Fruit fly (Drosophila melanogaster) whole organism, embryonic: ENCODE measurements around the gene CG14402.

Experiments used
- B-H2 ChIP-seq: fragments of 200-800 bp; sonication (Bioruptor generic); optimal IDR thresholded peaks from 2 replicates; lab custom pipeline; 2018; ENCODE audit warnings: missing biosample characterization, mild to moderate bottlenecking, missing genetic modification characterization
- Bgb ChIP-seq: fragments of 200-800 bp; sonication (Bioruptor generic); IDR thresholded peaks from 2 replicates; pipeline ENCODE4 v1.3.6; 2022; ENCODE audit warnings: missing biosample characterization, missing genetic modification characterization; ENCODE audit not compliant: partially characterized antibody
- CG11093 ChIP-seq: fragments of 200-800 bp; sonication (Bioruptor generic); IDR thresholded peaks from 3 replicates; pipeline ENCODE4 v1.3.6; 2022; ENCODE audit warnings: missing biosample characterization, missing genetic modification characterization
- CG12155 ChIP-seq: fragments of 200-800 bp; sonication (Bioruptor generic); optimal IDR thresholded peaks from 3 replicates; lab custom pipeline; 2016; ENCODE audit warnings: missing biosample characterization, missing genetic modification characterization
- CG12219 ChIP-seq: fragments of 200-800 bp; sonication (Bioruptor generic); optimal IDR thresholded peaks from 3 replicates; lab custom pipeline; 2018; ENCODE audit warnings: missing biosample characterization, mild to moderate bottlenecking, missing genetic modification characterization
- CG12299 ChIP-seq: fragments of 200-800 bp; sonication (Bioruptor generic); optimal IDR thresholded peaks from 2 replicates; lab custom pipeline; 2018; ENCODE audit warnings: missing biosample characterization, mild to moderate bottlenecking, missing genetic modification characterization
- CG12744 ChIP-seq: fragments of 200-800 bp; sonication (Bioruptor generic); optimal IDR thresholded peaks from 2 replicates; lab custom pipeline; 2016; ENCODE audit warnings: missing biosample characterization, missing genetic modification characterization
- CG15696 ChIP-seq: fragments of 200-800 bp; sonication (Bioruptor generic); optimal IDR thresholded peaks from 2 replicates; lab custom pipeline; 2019; ENCODE audit warnings: missing biosample characterization, mild to moderate bottlenecking, missing genetic modification characterization, moderate library complexity
- CG16813 ChIP-seq: fragments of 200-800 bp; sonication (Bioruptor generic); IDR thresholded peaks from 3 replicates; pipeline ENCODE4 v1.3.6; 2022; ENCODE audit warnings: missing biosample characterization, missing genetic modification characterization; ENCODE audit not compliant: partially characterized antibody
- CG17186 ChIP-seq: fragments of 200-800 bp; sonication (Bioruptor generic); optimal IDR thresholded peaks from 3 replicates; lab custom pipeline; 2017; ENCODE audit warnings: missing biosample characterization, missing genetic modification reagents, missing genetic modification characterization
- CG17328 ChIP-seq: fragments of 200-800 bp; sonication (Bioruptor generic); IDR thresholded peaks from 2 replicates; pipeline ENCODE4 v1.3.6; 2022; ENCODE audit warnings: missing biosample characterization, missing genetic modification characterization
- CG18262 ChIP-seq: fragments of 200-800 bp; optimal IDR thresholded peaks from 3 replicates; lab custom pipeline; 2019; ENCODE audit warnings: missing biosample characterization, mild to moderate bottlenecking, missing genetic modification characterization, moderate library complexity
- CG31224 ChIP-seq: fragments of 200-800 bp; sonication (Bioruptor generic); IDR thresholded peaks from 2 replicates; pipeline ENCODE4 v1.3.6; 2022; ENCODE audit warnings: missing biosample characterization, missing genetic modification characterization
- CG31441 ChIP-seq: fragments of 200-800 bp; sonication (Bioruptor generic); IDR thresholded peaks from 2 replicates; pipeline ENCODE4 v1.3.6; 2022; ENCODE audit warnings: missing biosample characterization, missing genetic modification characterization
- CG34422 ChIP-seq: fragments of 200-800 bp; sonication (Bioruptor generic); IDR thresholded peaks from 3 replicates; pipeline ENCODE4 v1.3.6; 2022; ENCODE audit warnings: missing biosample characterization, missing genetic modification characterization
- CG5953 ChIP-seq: fragments of 200-800 bp; sonication (Bioruptor generic); IDR thresholded peaks from 2 replicates; pipeline ENCODE4 v1.3.6; 2022; ENCODE audit warnings: missing biosample characterization, missing genetic modification characterization
- CG6272 ChIP-seq: fragments of 200-800 bp; sonication (Bioruptor generic); IDR thresholded peaks from 2 replicates; pipeline ENCODE4 v1.3.6; 2022; ENCODE audit warnings: missing biosample characterization, missing genetic modification characterization
- CG6683 ChIP-seq: fragments of 200-800 bp; sonication (Bioruptor generic); optimal IDR thresholded peaks from 2 replicates; lab custom pipeline; 2017; ENCODE audit warnings: missing biosample characterization, mild to moderate bottlenecking, missing genetic modification characterization, missing genetic modification reagents
- CG7786 ChIP-seq: fragments of 200-800 bp; sonication (Bioruptor generic); optimal IDR thresholded peaks from 2 replicates; lab custom pipeline; 2016; ENCODE audit warnings: missing biosample characterization, missing genetic modification characterization
- CG7839 ChIP-seq: fragments of 200-800 bp; sonication (Bioruptor generic); optimal IDR thresholded peaks from 3 replicates; lab custom pipeline; 2018; ENCODE audit warnings: missing biosample characterization, mild to moderate bottlenecking, missing genetic modification characterization, moderate library complexity
- CG9932 ChIP-seq: fragments of 200-800 bp; sonication (Bioruptor generic); IDR thresholded peaks from 2 replicates; pipeline ENCODE4 v1.3.6; 2022; ENCODE audit warnings: missing biosample characterization, missing genetic modification characterization
- Dek ChIP-seq: fragments of 200-800 bp; sonication (Bioruptor generic); optimal IDR thresholded peaks from 3 replicates; lab custom pipeline; 2019; ENCODE audit warnings: missing biosample characterization, mild to moderate bottlenecking, missing genetic modification characterization, moderate library complexity
- Dll ChIP-seq: fragments of 200-800 bp; sonication (Bioruptor generic); IDR thresholded peaks from 4 replicates; pipeline ENCODE4 v1.3.6; 2022; ENCODE audit warnings: missing biosample characterization, missing genetic modification characterization; ENCODE audit not compliant: partially characterized antibody
- Ets97D ChIP-seq: fragments of 200-800 bp; sonication (Bioruptor generic); optimal IDR thresholded peaks from 3 replicates; lab custom pipeline; 2016; ENCODE audit warnings: missing biosample characterization, missing genetic modification characterization
- HLH54F ChIP-seq: fragments of 200-800 bp; sonication (Bioruptor generic); optimal IDR thresholded peaks from 3 replicates; lab custom pipeline; 2016; ENCODE audit warnings: missing biosample characterization, missing genetic modification characterization
- Hey ChIP-seq: fragments of 200-800 bp; sonication (Bioruptor generic); optimal IDR thresholded peaks from 3 replicates; lab custom pipeline; 2018; ENCODE audit warnings: missing biosample characterization, mild to moderate bottlenecking, missing genetic modification characterization
- Jarid2 ChIP-seq: fragments of 200-800 bp; sonication (Bioruptor generic); optimal IDR thresholded peaks from 3 replicates; lab custom pipeline; 2017; ENCODE audit warnings: mild to moderate bottlenecking, missing biosample characterization, missing genetic modification reagents, missing genetic modification characterization
- Mes4 ChIP-seq: fragments of 200-800 bp; sonication (Bioruptor generic); optimal IDR thresholded peaks from 2 replicates; lab custom pipeline; 2016; ENCODE audit warnings: missing biosample characterization, missing genetic modification characterization
- Nf-YA ChIP-seq: fragments of 200-800 bp; sonication (Bioruptor generic); IDR thresholded peaks from 2 replicates; pipeline ENCODE4 v1.3.6; 2022; ENCODE audit warnings: missing biosample characterization, missing genetic modification characterization
- Opbp ChIP-seq: fragments of 200-800 bp; sonication (Bioruptor generic); IDR thresholded peaks from 3 replicates; pipeline ENCODE4 v1.3.6; 2022; ENCODE audit warnings: missing biosample characterization, missing genetic modification characterization; ENCODE audit not compliant: partially characterized antibody
- az2 ChIP-seq: fragments of 200-800 bp; sonication (Bioruptor generic); optimal IDR thresholded peaks from 3 replicates; lab custom pipeline; 2016; ENCODE audit warnings: missing biosample characterization, missing genetic modification characterization
- bcd ChIP-seq: fragments of 200-800 bp; sonication (Bioruptor generic); optimal IDR thresholded peaks from 2 replicates; lab custom pipeline; 2017; ENCODE audit warnings: missing biosample characterization, mild to moderate bottlenecking, missing genetic modification characterization
- bowl ChIP-seq: fragments of 200-800 bp; sonication (Bioruptor generic); IDR thresholded peaks from 2 replicates; pipeline ENCODE4 v1.3.6; 2022; ENCODE audit warnings: missing biosample characterization, missing genetic modification characterization
- br ChIP-seq: fragments of >200 bp; optimal IDR thresholded peaks from 2 replicates; lab custom pipeline; 2017
- chinmo ChIP-seq: fragments of 200-800 bp; sonication (Bioruptor generic); IDR thresholded peaks from 4 replicates; pipeline ENCODE4 v1.3.6; 2022; ENCODE audit warnings: missing biosample characterization, missing genetic modification characterization; ENCODE audit not compliant: partially characterized antibody
- emc ChIP-seq: fragments of 200-800 bp; sonication (Bioruptor generic); optimal IDR thresholded peaks from 2 replicates; lab custom pipeline; 2016; ENCODE audit warnings: missing biosample characterization, missing genetic modification characterization
- fd3F ChIP-seq: fragments of 200-800 bp; sonication (Bioruptor generic); optimal IDR thresholded peaks from 2 replicates; lab custom pipeline; 2018; ENCODE audit warnings: missing biosample characterization, mild to moderate bottlenecking, missing genetic modification characterization, moderate library complexity
- grau ChIP-seq: fragments of 200-800 bp; optimal IDR thresholded peaks from 3 replicates; lab custom pipeline; 2019; ENCODE audit warnings: missing biosample characterization, mild to moderate bottlenecking, missing genetic modification characterization, moderate library complexity
- nerfin-1 ChIP-seq: fragments of 200-800 bp; sonication (Bioruptor generic); optimal IDR thresholded peaks from 3 replicates; lab custom pipeline; 2019; ENCODE audit warnings: missing biosample characterization, mild to moderate bottlenecking, missing genetic modification characterization, moderate library complexity
- onecut ChIP-seq: fragments of 200-800 bp; sonication (Bioruptor generic); IDR thresholded peaks from 2 replicates; pipeline ENCODE4 v1.3.6; 2022; ENCODE audit warnings: missing biosample characterization, missing genetic modification characterization
- pnt ChIP-seq: fragments of 200-800 bp; sonication (Bioruptor generic); optimal IDR thresholded peaks from 3 replicates; lab custom pipeline; 2016; ENCODE audit warnings: missing biosample characterization, missing genetic modification characterization
- prd ChIP-seq, 3 experiments: fragments of >200 bp in 2 of 3; fragments of 200-800 bp in 1 of 3; sonication (Bioruptor generic) in 1 of 3; optimal IDR thresholded peaks in 2 of 3; IDR thresholded peaks in 1 of 3; 2 replicates in 2 of 3; 3 replicates in 1 of 3; pipeline versions ENCODE4 v1.3.6 to Lab custom; 2017 to 2022; ENCODE audit warnings: missing biosample characterization in 1 of 3, missing genetic modification characterization in 1 of 3
- repo ChIP-seq: fragments of 200-800 bp; sonication (Bioruptor generic); optimal IDR thresholded peaks from 2 replicates; lab custom pipeline; 2016; ENCODE audit warnings: missing biosample characterization, missing genetic modification characterization
- sisA ChIP-seq: fragments of 200-800 bp; sonication (Bioruptor generic); IDR thresholded peaks from 2 replicates; pipeline ENCODE4 v1.3.6; 2022; ENCODE audit warnings: missing biosample characterization, missing genetic modification characterization
- sob ChIP-seq: fragments of 200-800 bp; sonication (Bioruptor generic); IDR thresholded peaks from 2 replicates; pipeline ENCODE4 v1.3.6; 2022; ENCODE audit warnings: missing biosample characterization, missing genetic modification characterization
- tna ChIP-seq: fragments of 200-800 bp; sonication (Bioruptor generic); IDR thresholded peaks from 2 replicates; pipeline ENCODE4 v1.3.6; 2022; ENCODE audit warnings: missing biosample characterization, missing genetic modification characterization; ENCODE audit not compliant: partially characterized antibody
- unpg ChIP-seq: fragments of 200-800 bp; sonication (Bioruptor generic); optimal IDR thresholded peaks from 3 replicates; lab custom pipeline; 2018; ENCODE audit warnings: missing biosample characterization, mild to moderate bottlenecking, missing genetic modification characterization, moderate library complexity

Gene CG14402

dm6 chr2L:20849000-20849399, at the start of gene CG14402:
Gene CG14402 (plus strand): TSS chr2L:20849300.
- no peak for TF ChIP-seq Opbp (GFP tag; lab: Robert Waterston, UW)
- no peak for TF ChIP-seq Ets97D (GFP tag; lab: Kevin White, UChicago)
- no peak for TF ChIP-seq chinmo (GFP tag; lab: Robert Waterston, UW)
- TF ChIP-seq CG31224 (GFP tag; lab: Robert Waterston, UW), result no peak
- no peak for TF ChIP-seq bowl
- TF ChIP-seq br (lab: Kevin White, UChicago), result no peak
- no peak for TF ChIP-seq Nf-YA (GFP tag; lab: Robert Waterston, UW)
- no peak for TF ChIP-seq CG7839
- TF ChIP-seq CG12155, result no peak
- no peak for TF ChIP-seq CG34422
- TF ChIP-seq sob (GFP tag; lab: Robert Waterston, UW), result no peak
- no peak for TF ChIP-seq CG31441 (GFP tag; lab: Robert Waterston, UW)
- TF ChIP-seq grau, result no peak
- no peak for TF ChIP-seq nerfin-1 (tag; lab: Kevin White, UChicago)

DNA sequence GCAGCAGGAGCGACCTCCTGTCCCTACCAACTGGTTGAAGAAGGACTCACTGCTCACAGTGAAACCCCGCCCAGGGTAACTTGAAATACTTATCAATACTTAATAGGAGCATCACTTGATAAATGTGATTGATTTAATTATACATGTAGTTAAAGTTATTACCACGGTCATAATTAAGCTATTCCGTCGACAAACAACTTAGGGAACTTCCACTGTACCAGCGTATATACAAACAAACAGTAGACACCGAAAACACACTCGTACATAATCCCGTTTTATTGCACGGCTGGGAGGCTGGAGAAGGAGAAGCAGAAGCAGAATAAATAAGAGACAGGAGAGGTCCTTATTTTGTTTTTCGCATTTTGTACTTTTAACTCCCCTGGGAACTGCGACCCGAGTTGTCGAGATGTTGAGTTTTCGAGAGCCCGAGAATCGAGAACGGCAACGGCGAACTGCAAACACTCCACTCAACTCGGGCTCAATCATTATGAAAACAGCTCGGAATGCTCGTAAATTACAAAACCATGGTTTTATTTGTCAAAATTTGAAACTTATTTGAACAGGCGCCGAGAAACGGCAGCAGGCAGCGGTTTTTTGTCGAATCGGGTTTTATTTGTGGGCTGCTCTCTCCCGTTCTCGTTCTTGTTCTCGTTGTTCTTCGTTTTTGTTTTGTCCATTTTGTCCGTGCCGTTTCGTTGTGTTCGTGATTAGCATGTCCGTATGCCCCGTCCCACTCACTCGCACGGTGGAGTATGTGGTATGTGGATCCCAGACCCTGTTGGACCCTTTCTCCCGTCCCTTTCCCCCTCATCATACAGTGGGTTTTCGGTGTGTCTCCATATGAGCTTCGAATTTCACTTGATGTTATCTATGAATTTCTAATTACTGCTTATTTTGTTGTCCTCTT, 48.9 kb upstream of the CG14402 start:
- peak; percentile 47 for TF ChIP-seq CG17328 (GFP tag; lab: Robert Waterston, UW)
- TF ChIP-seq CG12299 (tag; lab: Kevin White, UChicago), result peak; percentile 53
- TF ChIP-seq bowl, result peak; percentile 9; the same call in 1 of the 2 replicates
- peak; percentile 3 for TF ChIP-seq Jarid2 (GFP tag; lab: Kevin White, UChicago)
- TF ChIP-seq tna, result peak; percentile 23; the same call in 1 of the 2 replicates
- TF ChIP-seq sisA, result peak; percentile 73
- TF ChIP-seq B-H2 (GFP tag; lab: Kevin White, UChicago), result peak; percentile 78
- peak; percentile 39 for TF ChIP-seq Mes4 (GFP tag; lab: Kevin White, UChicago)
- TF ChIP-seq CG12744 (GFP tag; lab: Kevin White, UChicago), result peak; percentile 62
- TF ChIP-seq CG16813, result no peak
- TF ChIP-seq fd3F (GFP tag; lab: Kevin White, UChicago), result peak; percentile 66
- no peak for TF ChIP-seq prd (optimal IDR thresholded peaks at IDR 0.05; lab: Kevin White, UChicago)
- TF ChIP-seq prd (GFP tag; IDR thresholded peaks at IDR 0.05; lab: Robert Waterston, UW), result peak; percentile 80
- TF ChIP-seq CG18262 (tag; lab: Kevin White, UChicago), result peak; percentile 58
- TF ChIP-seq onecut (GFP tag; lab: Robert Waterston, UW), result peak; percentile 51
- peak; percentile 48; the same call in 1 of the 2 replicates for TF ChIP-seq CG6272 (GFP tag; lab: Robert Waterston, UW)
- peak; percentile 60 for TF ChIP-seq emc (GFP tag; lab: Kevin White, UChicago)
- TF ChIP-seq HLH54F (GFP tag; lab: Kevin White, UChicago), result peak; percentile 80
- peak; percentile 77 for TF ChIP-seq unpg (GFP tag; lab: Kevin White, UChicago)
- TF ChIP-seq repo (GFP tag; lab: Kevin White, UChicago), result peak; percentile 36
- peak; percentile 38 for TF ChIP-seq Hey (tag; lab: Kevin White, UChicago)
- peak; percentile 88 for TF ChIP-seq CG7786 (GFP tag; lab: Kevin White, UChicago)
- no peak for TF ChIP-seq CG11093 (GFP tag; lab: Robert Waterston, UW)
- no peak for TF ChIP-seq Bgb
- peak; percentile 87 for TF ChIP-seq CG9932 (GFP tag; lab: Robert Waterston, UW)
- peak; percentile 72 for TF ChIP-seq bcd (GFP tag; lab: Kevin White, UChicago)
- TF ChIP-seq pnt (GFP tag; lab: Kevin White, UChicago), result peak; percentile 67
- peak; percentile 80 for TF ChIP-seq Dek (tag; lab: Kevin White, UChicago)
- TF ChIP-seq CG12219, result peak; percentile 75
- peak; percentile 54 for TF ChIP-seq CG6683 (GFP tag; lab: Kevin White, UChicago)
- peak; percentile 65 for TF ChIP-seq CG15696 (tag; lab: Kevin White, UChicago)
- TF ChIP-seq CG17186 (GFP tag; lab: Kevin White, UChicago), result no peak
- 0 out of 2 replicates have a peak, but pooled peaks have one; percentile 29 for TF ChIP-seq CG5953
- peak; percentile 61 for TF ChIP-seq az2 (GFP tag; lab: Kevin White, UChicago)
- TF ChIP-seq Dll (GFP tag; lab: Robert Waterston, UW), result no peak
